Worm (Caenorhabditis elegans): ENCODE measurements around the gene sru-8.

DNA sequence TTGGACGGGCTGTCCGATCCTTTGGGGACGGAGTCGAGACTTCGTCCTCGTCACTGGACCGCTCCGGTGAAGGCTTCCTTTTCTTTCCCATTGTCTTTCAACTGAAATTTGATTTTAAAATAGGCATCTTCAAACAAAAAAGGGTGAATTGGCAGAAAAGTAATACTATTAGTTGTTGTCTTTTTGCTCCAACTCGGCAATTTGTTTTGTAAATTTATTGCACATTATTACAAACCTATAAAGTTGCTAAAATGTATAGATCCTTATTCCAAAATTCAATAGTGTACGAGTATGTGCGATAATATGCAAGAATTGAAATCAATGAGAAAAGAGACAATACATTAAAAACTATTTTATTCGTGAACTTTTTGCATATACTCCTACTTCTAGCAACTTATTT, 16.2 kb downstream of the sru-8 start, which contains the start of gene lsy-12:
- TF ChIP-seq elt-3 (tag; optimal IDR thresholded peaks at IDR 0.05), result no peak
- no peak for TF ChIP-seq blmp-1 (tag; optimal IDR thresholded peaks at IDR 0.05)
- no peak for TF ChIP-seq pha-4 (tag; optimal IDR thresholded peaks at IDR 0.05)
- TF ChIP-seq nhr-28 (tag; optimal IDR thresholded peaks at IDR 0.05), result no peak
- no peak for TF ChIP-seq lsy-2 (tag; optimal IDR thresholded peaks at IDR 0.05)
- no peak for TF ChIP-seq unc-62 (GFP tag; optimal IDR thresholded peaks at IDR 0.05)
- no peak for TF ChIP-seq drap-1 (GFP tag; optimal IDR thresholded peaks at IDR 0.05)
- TF ChIP-seq mep-1 (tag; optimal IDR thresholded peaks at IDR 0.05), result no peak
- TF ChIP-seq nhr-12 (tag; optimal IDR thresholded peaks at IDR 0.05), result no peak
- no peak for TF ChIP-seq snpc-4 (tag; optimal IDR thresholded peaks at IDR 0.05)
- no peak for TF ChIP-seq nhr-76 (tag; optimal IDR thresholded peaks at IDR 0.05)
- TF ChIP-seq nhr-237 (tag; optimal IDR thresholded peaks at IDR 0.05), result no peak
